Fruit fly (Drosophila melanogaster) whole organism, embryonic: Measurements from ENCODE around the gene Hph.

ENCODE experiments used
- Awh ChIP-seq: fragments of 200-800 bp; sonication (Bioruptor generic); IDR thresholded peaks from 2 replicates; pipeline ENCODE4, ENCODE4 v1.3.6; 2022; ENCODE audit warnings: missing biosample characterization, missing genetic modification characterization
- BEAF-32 ChIP-seq: fragments of 200-800 bp; sonication (Bioruptor generic); optimal IDR thresholded peaks from 3 replicates; lab custom pipeline; 2017; ENCODE audit warnings: missing biosample characterization, missing genetic modification characterization, mild to moderate bottlenecking, moderate library complexity, missing genetic modification reagents
- CG10147 ChIP-seq: fragments of 200-800 bp; sonication (Bioruptor generic); optimal IDR thresholded peaks from 2 replicates; lab custom pipeline; 2019; ENCODE audit warnings: missing biosample characterization, mild to moderate bottlenecking, missing genetic modification characterization, moderate library complexity
- CG10979 ChIP-seq: fragments of 200-800 bp; sonication (Bioruptor generic); optimal IDR thresholded peaks from 2 replicates; lab custom pipeline; 2018; ENCODE audit warnings: missing biosample characterization, mild to moderate bottlenecking, missing genetic modification characterization, moderate library complexity
- CG11504 ChIP-seq: fragments of 200-800 bp; sonication (Bioruptor generic); optimal IDR thresholded peaks from 3 replicates; lab custom pipeline; 2019; ENCODE audit warnings: missing biosample characterization, mild to moderate bottlenecking, missing genetic modification characterization, moderate library complexity
- CG11695 ChIP-seq: fragments of 200-800 bp; sonication (Bioruptor generic); IDR thresholded peaks from 3 replicates; pipeline ENCODE4 v1.3.6; 2022; ENCODE audit warnings: missing biosample characterization, missing genetic modification characterization
- CG1233 ChIP-seq: fragments of 200-800 bp; sonication (Bioruptor generic); optimal IDR thresholded peaks from 4 replicates; lab custom pipeline; 2018; ENCODE audit warnings: missing biosample characterization, mild to moderate bottlenecking, missing genetic modification characterization
- CG12659 ChIP-seq: fragments of 200-800 bp; sonication (Bioruptor generic); optimal IDR thresholded peaks from 3 replicates; lab custom pipeline; 2017; ENCODE audit warnings: mild to moderate bottlenecking, missing biosample characterization, missing genetic modification reagents, missing genetic modification characterization
- CG13775 ChIP-seq: fragments of 200-800 bp; sonication (Bioruptor generic); optimal IDR thresholded peaks from 3 replicates; lab custom pipeline; 2017; ENCODE audit warnings: missing biosample characterization, mild to moderate bottlenecking, missing genetic modification characterization
- CG14860 ChIP-seq: fragments of 200-800 bp; sonication (Bioruptor generic); IDR thresholded peaks from 3 replicates; pipeline ENCODE4 v1.3.6; 2022; ENCODE audit warnings: missing biosample characterization, missing genetic modification characterization; ENCODE audit not compliant: partially characterized antibody
- CG15514 ChIP-seq: fragments of 200-800 bp; sonication (Bioruptor generic); optimal IDR thresholded peaks from 3 replicates; lab custom pipeline; 2017; ENCODE audit warnings: missing biosample characterization, missing genetic modification characterization, mild to moderate bottlenecking, moderate library complexity, missing genetic modification reagents
- CG16815 ChIP-seq: fragments of 200-800 bp; sonication (Bioruptor generic); optimal IDR thresholded peaks from 3 replicates; lab custom pipeline; 2017; ENCODE audit warnings: missing biosample characterization, mild to moderate bottlenecking, missing genetic modification characterization
- CG17328 ChIP-seq: fragments of 200-800 bp; sonication (Bioruptor generic); IDR thresholded peaks from 2 replicates; pipeline ENCODE4 v1.3.6; 2022; ENCODE audit warnings: missing biosample characterization, missing genetic modification characterization
- CG17359 ChIP-seq: fragments of 200-800 bp; sonication (Bioruptor generic); optimal IDR thresholded peaks from 3 replicates; lab custom pipeline; 2018; ENCODE audit warnings: missing biosample characterization, mild to moderate bottlenecking, missing genetic modification characterization, moderate library complexity
- CG17385 ChIP-seq: fragments of 200-800 bp; sonication (Bioruptor generic); optimal IDR thresholded peaks from 3 replicates; lab custom pipeline; 2018; ENCODE audit warnings: missing biosample characterization, mild to moderate bottlenecking, missing genetic modification characterization
- CG17829 ChIP-seq: fragments of 200-800 bp; optimal IDR thresholded peaks from 2 replicates; lab custom pipeline; 2019; ENCODE audit warnings: missing biosample characterization, mild to moderate bottlenecking, missing genetic modification characterization, moderate library complexity
- CG1792 ChIP-seq: fragments of 200-800 bp; sonication (Bioruptor generic); optimal IDR thresholded peaks from 2 replicates; lab custom pipeline; 2016; ENCODE audit warnings: missing biosample characterization, missing genetic modification characterization
- CG31441 ChIP-seq: fragments of 200-800 bp; sonication (Bioruptor generic); IDR thresholded peaks from 2 replicates; pipeline ENCODE4 v1.3.6; 2022; ENCODE audit warnings: missing biosample characterization, missing genetic modification characterization
- CG33557 ChIP-seq: fragments of 200-800 bp; sonication (Bioruptor generic); optimal IDR thresholded peaks from 2 replicates; lab custom pipeline; 2019; ENCODE audit warnings: missing biosample characterization, mild to moderate bottlenecking, missing genetic modification characterization, moderate library complexity
- CG34376 ChIP-seq: fragments of 200-800 bp; sonication (Bioruptor generic); optimal IDR thresholded peaks from 2 replicates; lab custom pipeline; 2018; ENCODE audit warnings: missing biosample characterization, mild to moderate bottlenecking, missing genetic modification characterization
- CG3847 ChIP-seq: fragments of 200-800 bp; sonication (Bioruptor generic); IDR thresholded peaks from 2 replicates; pipeline ENCODE4 v1.3.6; 2022; ENCODE audit warnings: missing biosample characterization, missing genetic modification characterization
- CG6175 ChIP-seq: fragments of 200-800 bp; sonication (Bioruptor generic); IDR thresholded peaks from 3 replicates; pipeline ENCODE4 v1.3.6; 2022; ENCODE audit warnings: missing biosample characterization, missing genetic modification characterization
- CG8281 ChIP-seq: fragments of 200-800 bp; sonication (Bioruptor generic); optimal IDR thresholded peaks from 2 replicates; lab custom pipeline; 2018; ENCODE audit warnings: missing biosample characterization, mild to moderate bottlenecking, missing genetic modification characterization, moderate library complexity
- CG8290 ChIP-seq, 3 experiments: fragments of 200-800 bp; sonication (Bioruptor generic); optimal IDR thresholded peaks; 2 replicates each; lab custom pipeline; 2016 to 2019; ENCODE audit warnings: missing biosample characterization in 3 of 3, missing genetic modification characterization in 3 of 3, mild to moderate bottlenecking in 2 of 3, moderate library complexity in 1 of 3
- CoRest ChIP-seq: fragments of 200-800 bp; sonication (Bioruptor generic); optimal IDR thresholded peaks from 3 replicates; lab custom pipeline; 2018; ENCODE audit warnings: missing biosample characterization, mild to moderate bottlenecking, missing genetic modification characterization, moderate library complexity
- Dek ChIP-seq: fragments of 200-800 bp; sonication (Bioruptor generic); optimal IDR thresholded peaks from 3 replicates; lab custom pipeline; 2019; ENCODE audit warnings: missing biosample characterization, mild to moderate bottlenecking, missing genetic modification characterization, moderate library complexity
- Dll ChIP-seq: fragments of 200-800 bp; sonication (Bioruptor generic); IDR thresholded peaks from 4 replicates; pipeline ENCODE4 v1.3.6; 2022; ENCODE audit warnings: missing biosample characterization, missing genetic modification characterization; ENCODE audit not compliant: partially characterized antibody
- ERR ChIP-seq: fragments of 200-800 bp; sonication (Bioruptor generic); optimal IDR thresholded peaks from 2 replicates; lab custom pipeline; 2016; ENCODE audit warnings: missing biosample characterization, missing genetic modification characterization
- Eip74EF ChIP-seq, 2 experiments: fragments of 200-800 bp in 1 of 2; fragments of >200 bp in 1 of 2; sonication (Bioruptor generic) in 1 of 2; optimal IDR thresholded peaks; 2 replicates each; lab custom pipeline; 2017 to 2019; ENCODE audit warnings: missing biosample characterization in 2 of 2, missing genetic modification characterization in 2 of 2, mild to moderate bottlenecking in 1 of 2, moderate library complexity in 1 of 2
- HLH4C ChIP-seq: fragments of 200-800 bp; sonication (Bioruptor generic); IDR thresholded peaks from 3 replicates; pipeline ENCODE4 v1.3.6; 2022; ENCODE audit warnings: missing biosample characterization, missing genetic modification characterization; ENCODE audit not compliant: partially characterized antibody
- Med ChIP-seq: fragments of 200-800 bp; sonication (Bioruptor generic); peaks from one replicate; lab custom pipeline; 2016; ENCODE audit warnings: missing biosample characterization, missing genetic modification characterization, mild to moderate bottlenecking, inconsistent platforms, moderate library complexity
- Side ChIP-seq: fragments of 200-800 bp; sonication (Bioruptor generic); optimal IDR thresholded peaks from 2 replicates; lab custom pipeline; 2016; ENCODE audit warnings: missing biosample characterization, missing genetic modification characterization
- Vsx1 ChIP-seq: fragments of 200-800 bp; sonication (Bioruptor generic); optimal IDR thresholded peaks from 2 replicates; lab custom pipeline; 2017; ENCODE audit warnings: missing biosample characterization, mild to moderate bottlenecking, missing genetic modification characterization, missing genetic modification reagents
- Xbp1 ChIP-seq: fragments of 200-800 bp; sonication (Bioruptor generic); optimal IDR thresholded peaks from 3 replicates; lab custom pipeline; 2016; ENCODE audit warnings: missing biosample characterization, mild to moderate bottlenecking, missing genetic modification characterization
- aop ChIP-seq: fragments of 200-800 bp; sonication (Bioruptor generic); IDR thresholded peaks from 2 replicates; pipeline ENCODE4 v1.3.6; 2022; ENCODE audit warnings: missing biosample characterization, missing genetic modification characterization
- ash1 ChIP-seq: fragments of 200-800 bp; sonication (Bioruptor generic); optimal IDR thresholded peaks from 2 replicates; lab custom pipeline; 2018; ENCODE audit warnings: missing biosample characterization, mild to moderate bottlenecking, missing genetic modification characterization
- danr ChIP-seq: fragments of 200-800 bp; sonication (Bioruptor generic); IDR thresholded peaks from 2 replicates; pipeline ENCODE4 v1.3.6; 2022; ENCODE audit warnings: missing biosample characterization, missing genetic modification characterization
- dmrt99B ChIP-seq: fragments of 200-800 bp; sonication (Bioruptor generic); optimal IDR thresholded peaks from 2 replicates; lab custom pipeline; 2018; ENCODE audit warnings: missing biosample characterization, mild to moderate bottlenecking, missing genetic modification characterization, moderate library complexity
- gro ChIP-seq: fragments of 200-800 bp; sonication (Bioruptor generic); optimal IDR thresholded peaks from 2 replicates; lab custom pipeline; 2016; ENCODE audit warnings: missing biosample characterization, missing genetic modification characterization
- kay ChIP-seq: fragments of 200-800 bp; sonication (Bioruptor generic); optimal IDR thresholded peaks from 2 replicates; lab custom pipeline; 2016; ENCODE audit warnings: missing biosample characterization, missing genetic modification characterization
- ken ChIP-seq: fragments of 200-800 bp; sonication (Bioruptor generic); IDR thresholded peaks from 3 replicates; pipeline ENCODE4 v1.3.6; 2022; ENCODE audit warnings: missing biosample characterization, missing genetic modification characterization
- lola ChIP-seq, 3 experiments: fragments of >200 bp in 2 of 3; fragments of 200-800 bp in 1 of 3; sonication (Bioruptor generic) in 1 of 3; optimal IDR thresholded peaks; 2 replicates each; lab custom pipeline; 2017 to 2019; ENCODE audit warnings: missing biosample characterization in 3 of 3, missing genetic modification characterization in 3 of 3, mild to moderate bottlenecking in 1 of 3, moderate library complexity in 1 of 3
- maf-S ChIP-seq: fragments of 200-800 bp; sonication (Bioruptor generic); optimal IDR thresholded peaks from 2 replicates; lab custom pipeline; 2016; ENCODE audit warnings: missing biosample characterization, missing genetic modification characterization
- nmo ChIP-seq: fragments of 200-800 bp; sonication (Bioruptor generic); optimal IDR thresholded peaks from 2 replicates; lab custom pipeline; 2018; ENCODE audit warnings: missing biosample characterization, mild to moderate bottlenecking, missing genetic modification characterization, moderate library complexity
- ssp ChIP-seq: fragments of 200-800 bp; sonication (Bioruptor generic); IDR thresholded peaks from 2 replicates; pipeline ENCODE4 v1.3.6; 2022; ENCODE audit warnings: missing biosample characterization, missing genetic modification characterization
- stc ChIP-seq: fragments of 200-800 bp; sonication (Bioruptor generic); IDR thresholded peaks from 2 replicates; pipeline ENCODE4 v1.3.6; 2022; ENCODE audit warnings: missing biosample characterization, missing genetic modification characterization
- yki ChIP-seq: fragments of >200 bp; optimal IDR thresholded peaks from 3 replicates; lab custom pipeline; 2018

Hph gene

DNA sequence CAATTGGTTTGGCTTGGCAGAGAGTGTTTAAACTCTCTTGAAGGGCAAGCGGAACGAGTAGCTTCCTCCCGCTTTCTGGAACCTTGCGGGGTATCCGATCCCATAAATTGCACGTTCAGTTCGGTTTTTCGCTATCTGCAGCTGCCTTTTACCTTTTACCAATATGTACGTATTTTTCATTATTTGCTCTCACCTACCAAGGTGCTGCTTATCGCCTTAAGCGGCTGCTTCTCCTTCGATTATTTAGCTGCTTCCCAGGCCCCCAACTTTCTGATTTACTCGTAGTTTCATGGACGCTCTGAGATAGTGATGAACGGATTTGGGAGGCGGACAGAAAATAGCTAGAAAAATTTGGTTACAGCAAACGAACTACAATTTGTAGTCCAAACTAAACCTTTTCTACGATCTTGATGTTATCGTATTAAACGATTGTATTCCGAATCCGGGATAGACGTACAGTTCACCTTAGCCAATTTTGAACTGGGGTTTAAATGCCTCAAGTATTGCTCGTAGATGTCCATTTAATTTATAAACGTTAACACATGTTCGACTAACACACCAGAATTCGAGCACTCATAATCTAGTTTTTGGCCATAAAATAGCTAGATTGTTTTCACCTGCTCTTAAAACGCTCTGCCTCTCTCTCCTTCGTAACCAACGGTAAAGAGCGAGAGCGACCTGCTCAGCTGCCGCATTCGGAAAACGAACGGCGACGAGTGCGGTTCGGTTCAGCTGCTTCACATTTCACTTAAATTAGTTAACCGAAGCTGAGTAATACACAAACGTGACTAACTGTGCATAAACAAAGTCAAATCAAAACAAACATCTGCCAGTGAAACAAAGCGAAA is 7.6 kb downstream of the Hph start (continued):
- TF ChIP-seq CG15514 (GFP tag; lab: Kevin White, UChicago) (peak; percentile 54), yki (lab: Kevin White, UChicago) (peak; percentile 35), CG1792 (GFP tag; lab: Kevin White, UChicago) (no peak), CG14860 (GFP tag; lab: Robert Waterston, UW) (no peak), stc (GFP tag; lab: Robert Waterston, UW) (no peak), ssp (no peak), CG17359 (tag; lab: Kevin White, UChicago) (peak; percentile 18), CG12659 (GFP tag; lab: Kevin White, UChicago) (peak; percentile 45), nmo (GFP tag; lab: Kevin White, UChicago) (peak; percentile 46), CG8290 (GFP tag; optimal IDR thresholded peaks at IDR 0.05; lab: Kevin White, UChicago) (peak; percentile 9), CG8290 (tag; optimal IDR thresholded peaks at IDR 0.05; lab: Kevin White, UChicago) (peak in 1 of 2 experiments; percentile 49), Side (GFP tag; lab: Kevin White, UChicago) (peak; percentile 29), lola (GFP tag; optimal IDR thresholded peaks at IDR 0.05; lab: Kevin White, UChicago) (peak in 2 of 3 experiments; percentile 35 to 51), BEAF-32 (no peak), Med (peak; percentile 71), aop (no peak), Eip74EF (GFP tag; optimal IDR thresholded peaks at IDR 0.05; lab: Kevin White, UChicago) (peak in 1 of 2 experiments; percentile 15), CG17829 (peak; percentile 79), CG17328 (no peak), Vsx1 (peak; percentile 38), Dll (GFP tag; lab: Robert Waterston, UW) (0 out of 4 replicates have a peak, but pooled peaks have one; percentile 8), CG6175 (GFP tag; lab: Robert Waterston, UW) (no peak), CG13775 (GFP tag; lab: Kevin White, UChicago) (peak; percentile 42), gro (peak; percentile 46), Dek (peak; percentile 42), ken (no peak), Awh (GFP tag; lab: Robert Waterston, UW) (no peak), CG34376 (GFP tag; lab: Kevin White, UChicago) (peak; percentile 54), CG11504 (tag; lab: Kevin White, UChicago) (peak; percentile 63), CG8281 (tag; lab: Kevin White, UChicago) (no peak), CG31441 (GFP tag; lab: Robert Waterston, UW) (0 out of 2 replicates have a peak, but pooled peaks have one; percentile 23), ERR (GFP tag; lab: Kevin White, UChicago) (no peak), CG10147 (GFP tag; lab: Kevin White, UChicago) (peak; percentile 58), danr (GFP tag; lab: Robert Waterston, UW) (no peak), CoRest (tag; lab: Kevin White, UChicago) (peak; percentile 64), CG11695 (GFP tag; lab: Robert Waterston, UW) (no peak), Xbp1 (no peak), CG33557 (GFP tag; lab: Kevin White, UChicago) (peak; percentile 37), maf-S (peak; percentile 34), CG3847 (GFP tag; lab: Robert Waterston, UW) (0 out of 2 replicates have a peak, but pooled peaks have one; percentile 27), CG16815 (no peak), dmrt99B (tag; lab: Kevin White, UChicago) (peak; percentile 54), CG1233 (GFP tag; lab: Kevin White, UChicago) (peak; percentile 23), CG10979 (tag; lab: Kevin White, UChicago) (peak; percentile 23), ash1 (GFP tag; lab: Kevin White, UChicago) (no peak), HLH4C (GFP tag; lab: Robert Waterston, UW) (no peak; the same call in 2 of the 3 replicates), kay (peak; percentile 43), CG17385 (GFP tag; lab: Kevin White, UChicago) (peak; percentile 52)
